Worm (Caenorhabditis elegans) whole organism, early embryonic: ENCODE results near the gene F41H10.5.

Source experiments
- ama-1 ChIP-seq: fragments of 150-350 bp; optimal IDR thresholded peaks from 2 replicates; lab custom pipeline; 2014
- tbx-37 ChIP-seq: fragments of 200-800 bp; sonication (Bioruptor generic); conservative IDR thresholded peaks from 2 replicates; pipeline ENCODE4 v1.3.6; 2022; ENCODE audit warnings: missing genetic modification reagents, missing genetic modification characterization, missing compliant biosample characterization
- tra-4 ChIP-seq: sonication (generic microtip); optimal IDR thresholded peaks from 2 replicates; lab custom pipeline; 2017; ENCODE audit warnings: missing genetic modification characterization, missing compliant biosample characterization

DNA sequence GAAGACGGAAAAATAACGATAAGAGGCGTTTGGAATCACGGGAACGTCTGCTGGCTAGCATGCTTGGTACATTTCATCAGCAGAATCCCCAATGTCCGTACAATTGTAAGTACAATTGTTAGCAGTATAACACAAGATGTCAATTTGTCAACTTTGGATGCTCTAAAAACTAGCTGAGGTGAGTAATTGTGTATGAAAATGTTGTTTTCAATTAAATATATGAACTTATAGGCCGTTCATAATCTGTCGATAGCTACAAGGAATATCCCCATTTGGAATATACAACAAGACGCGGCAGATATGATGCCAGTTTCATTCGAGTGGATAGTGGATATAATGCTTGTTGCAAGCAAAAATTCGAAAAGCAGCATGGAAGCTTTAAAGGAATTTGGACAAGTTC is 24.3 kb downstream of the F41H10.5 start, which contains the start of gene F41H10.12:
- TF ChIP-seq tbx-37 (GFP tag; lab: Robert Waterston, UW) (no peak), tra-4 (tag; lab: Kevin White, UChicago) (no peak), ama-1 (lab: Kevin White, UChicago) (no peak)
